Fruit fly (Drosophila melanogaster) Kc167 (cell line): ENCODE results near the gene Rsph3.

ENCODE experiments used
- Myc ChIP-seq: fragments of >200 bp; optimal IDR thresholded peaks from 2 replicates; lab custom pipeline; 2017; ENCODE audit warnings: missing external identifiers
- Sin3A ChIP-seq: fragments of >200 bp; optimal IDR thresholded peaks from 2 replicates; lab custom pipeline; 2018; ENCODE audit warnings: missing external identifiers
- h ChIP-seq: fragments of >200 bp; optimal IDR thresholded peaks from 3 replicates; lab custom pipeline; 2018; ENCODE audit warnings: missing external identifiers
- insv ChIP-seq: fragments of >200 bp; optimal IDR thresholded peaks from 3 replicates; lab custom pipeline; 2018; ENCODE audit warnings: missing external identifiers
- psq ChIP-seq: fragments of >200 bp; optimal IDR thresholded peaks from 2 replicates; lab custom pipeline; 2017; ENCODE audit warnings: missing external identifiers
- ttk ChIP-seq: sonication (Bioruptor generic); optimal IDR thresholded peaks from 2 replicates; lab custom pipeline; 2017; ENCODE audit warnings: missing external identifiers

Rsph3 gene

dm6 chr3L:6787502-6787901 lies 24.5 kb upstream of the Rsph3 start:
- TF ChIP-seq psq (lab: Kevin White, UChicago) (no peak), Myc (lab: Kevin White, UChicago) (no peak), insv (lab: Kevin White, UChicago) (no peak), Sin3A (lab: Kevin White, UChicago) (no peak), ttk (lab: Kevin White, UChicago) (no peak), h (lab: Kevin White, UChicago) (no peak)

dm6 chr3L:6784635-6785606 lies 21.9 kb upstream of the Rsph3 start:
- no peak for TF ChIP-seq insv (lab: Kevin White, UChicago)
- no peak for TF ChIP-seq psq (lab: Kevin White, UChicago)
- no peak for TF ChIP-seq h (lab: Kevin White, UChicago)
- no peak for TF ChIP-seq Myc (lab: Kevin White, UChicago)
- no peak for TF ChIP-seq ttk (lab: Kevin White, UChicago)
- TF ChIP-seq Sin3A (lab: Kevin White, UChicago) = no peak

DNA sequence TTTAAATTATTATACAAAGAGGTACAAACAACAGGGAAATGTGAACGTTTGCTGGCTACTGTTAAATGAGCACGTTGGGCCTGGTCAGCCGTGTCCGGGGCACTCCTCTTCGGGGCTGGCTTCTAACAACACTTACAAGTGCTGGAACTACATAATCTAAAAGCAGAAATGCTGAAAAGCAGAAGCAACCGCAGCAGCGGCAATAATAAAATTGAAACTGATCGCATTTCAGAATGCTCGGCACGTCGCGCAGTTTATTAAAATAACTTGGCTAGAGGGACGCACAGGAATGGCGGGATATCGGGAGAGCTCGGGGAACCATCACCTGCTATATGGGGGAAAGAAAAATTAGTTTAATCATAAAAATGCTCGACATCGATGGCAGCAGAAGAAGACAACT lies 20.4 kb upstream of the Rsph3 start:
- TF ChIP-seq ttk (lab: Kevin White, UChicago) (no peak), Sin3A (lab: Kevin White, UChicago) (no peak), psq (lab: Kevin White, UChicago) (no peak), Myc (lab: Kevin White, UChicago) (no peak), h (lab: Kevin White, UChicago) (no peak), insv (lab: Kevin White, UChicago) (no peak)

dm6 chr3L:6779398-6779797 lies 16.4 kb upstream of the Rsph3 start:
- TF ChIP-seq h (lab: Kevin White, UChicago) (no peak), Sin3A (lab: Kevin White, UChicago) (no peak), Myc (lab: Kevin White, UChicago) (no peak)

DNA sequence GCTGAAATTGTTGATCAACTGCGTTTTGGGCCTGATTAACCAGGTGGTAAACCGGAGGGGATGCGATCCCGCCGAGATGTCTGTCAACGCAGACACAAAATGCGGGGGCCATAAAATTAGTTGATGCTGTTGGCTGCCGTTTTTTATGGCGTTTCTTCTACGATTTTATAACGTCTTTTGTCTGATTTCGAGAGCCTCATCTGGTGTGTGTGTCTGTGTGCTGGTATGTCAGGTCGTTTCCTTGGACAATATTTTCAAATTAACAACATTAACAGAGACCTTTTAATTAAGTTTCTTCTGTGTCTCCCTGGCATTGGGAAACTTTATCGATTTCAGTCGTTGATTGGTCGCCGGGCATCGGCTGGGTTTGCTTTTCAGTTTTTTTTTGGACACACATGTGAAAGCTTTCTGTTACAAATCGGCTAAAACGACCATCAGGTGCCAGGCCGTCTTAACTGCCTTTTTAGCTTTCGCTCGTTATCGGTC lies 15.8 kb upstream of the Rsph3 start:
- no peak for TF ChIP-seq Myc (lab: Kevin White, UChicago)
- TF ChIP-seq Sin3A (lab: Kevin White, UChicago) = no peak
- TF ChIP-seq insv (lab: Kevin White, UChicago) = no peak
- TF ChIP-seq ttk (lab: Kevin White, UChicago) = no peak
- TF ChIP-seq h (lab: Kevin White, UChicago) = no peak
- no peak for TF ChIP-seq psq (lab: Kevin White, UChicago)

dm6 chr3L:6777614-6778013 lies 14.6 kb upstream of the Rsph3 start:
- no peak for TF ChIP-seq insv (lab: Kevin White, UChicago)
- no peak for TF ChIP-seq ttk (lab: Kevin White, UChicago)
- no peak for TF ChIP-seq h (lab: Kevin White, UChicago)
- TF ChIP-seq Sin3A (lab: Kevin White, UChicago) = no peak

DNA sequence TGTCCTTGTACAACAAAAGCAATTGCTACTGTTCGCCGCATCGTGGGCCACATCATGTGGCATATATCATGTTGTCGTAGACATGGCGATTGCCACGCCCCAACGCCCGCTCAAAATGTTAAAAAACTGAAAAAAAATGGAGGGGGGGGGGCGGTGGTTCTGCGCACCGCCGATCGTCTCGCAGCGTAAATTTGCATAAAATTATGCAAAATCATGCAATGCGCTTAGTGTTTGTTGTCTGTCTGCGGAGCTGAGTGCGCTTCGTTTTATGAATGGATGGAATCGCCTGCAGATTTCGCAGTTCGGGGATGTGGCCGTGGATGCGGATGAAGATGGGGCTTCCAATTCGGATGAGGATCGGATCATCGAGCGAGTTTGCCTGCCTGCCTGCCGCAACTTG lies 8.8 kb upstream of the Rsph3 start:
- TF ChIP-seq Myc (lab: Kevin White, UChicago) (no peak), ttk (lab: Kevin White, UChicago) (no peak), insv (lab: Kevin White, UChicago) (no peak), h (lab: Kevin White, UChicago) (no peak), Sin3A (lab: Kevin White, UChicago) (no peak), psq (lab: Kevin White, UChicago) (no peak)

- TF ChIP-seq Sin3A (lab: Kevin White, UChicago) (no peak), insv (lab: Kevin White, UChicago) (no peak), h (lab: Kevin White, UChicago) (no peak), ttk (lab: Kevin White, UChicago) (no peak), psq (lab: Kevin White, UChicago) (no peak), Myc (lab: Kevin White, UChicago) (no peak)
These were observed 8.2 kb upstream of the Rsph3 start for dm6 chr3L:6771208-6771607.

DNA sequence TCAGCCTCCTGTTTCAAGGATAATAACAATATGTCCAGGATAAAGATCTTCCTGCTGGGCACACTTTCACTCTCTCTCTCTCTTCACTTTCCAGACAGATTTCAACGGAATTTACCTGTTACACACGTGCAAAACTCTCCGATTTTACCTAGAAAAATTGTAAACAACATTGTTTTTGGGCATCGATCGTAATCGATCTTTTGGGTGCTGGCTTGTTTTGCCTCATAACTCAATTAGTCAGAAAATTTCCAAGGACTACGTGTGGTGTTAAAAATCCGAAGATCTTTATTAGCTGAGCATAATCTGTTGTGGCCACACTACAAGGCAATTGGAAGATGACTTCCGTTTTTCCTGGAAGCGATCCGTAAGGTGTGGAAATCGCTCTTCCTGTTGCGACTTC lies 4.1 kb upstream of the Rsph3 start:
- TF ChIP-seq Sin3A (lab: Kevin White, UChicago) = no peak
- TF ChIP-seq h (lab: Kevin White, UChicago) = no peak
- no peak for TF ChIP-seq Myc (lab: Kevin White, UChicago)

dm6 chr3L:6764535-6765187 lies 1.6 kb upstream of the Rsph3 start:
- no peak for TF ChIP-seq Sin3A (lab: Kevin White, UChicago)
- TF ChIP-seq ttk (lab: Kevin White, UChicago) = no peak
- no peak for TF ChIP-seq h (lab: Kevin White, UChicago)
- TF ChIP-seq insv (lab: Kevin White, UChicago) = no peak
- no peak for TF ChIP-seq Myc (lab: Kevin White, UChicago)
- no peak for TF ChIP-seq psq (lab: Kevin White, UChicago)

dm6 chr3L:6763836-6764235 lies 790 bp upstream of the Rsph3 start:
- TF ChIP-seq insv (lab: Kevin White, UChicago) (no peak), Sin3A (lab: Kevin White, UChicago) (no peak), psq (lab: Kevin White, UChicago) (no peak), ttk (lab: Kevin White, UChicago) (no peak), Myc (lab: Kevin White, UChicago) (no peak), h (lab: Kevin White, UChicago) (no peak)
